Fruit fly (Drosophila melanogaster) whole organism, embryonic: ENCODE results near the gene VhaM9.7-b.

ENCODE experiments used
- Aef1 ChIP-seq: fragments of 200-800 bp; sonication (Bioruptor generic); IDR thresholded peaks from 3 replicates; pipeline ENCODE4 v1.3.6; 2022; ENCODE audit warnings: missing biosample characterization, missing genetic modification characterization
- Atf-2 ChIP-seq: fragments of 200-800 bp; sonication (Bioruptor generic); optimal IDR thresholded peaks from 2 replicates; lab custom pipeline; 2016; ENCODE audit warnings: missing biosample characterization, missing genetic modification characterization
- B-H2 ChIP-seq: fragments of 200-800 bp; sonication (Bioruptor generic); optimal IDR thresholded peaks from 2 replicates; lab custom pipeline; 2018; ENCODE audit warnings: missing biosample characterization, mild to moderate bottlenecking, missing genetic modification characterization
- BEAF-32 ChIP-seq: fragments of 200-800 bp; sonication (Bioruptor generic); optimal IDR thresholded peaks from 3 replicates; lab custom pipeline; 2017; ENCODE audit warnings: missing biosample characterization, missing genetic modification characterization, mild to moderate bottlenecking, moderate library complexity, missing genetic modification reagents
- CG10321 ChIP-seq: fragments of 200-800 bp; sonication (Bioruptor generic); IDR thresholded peaks from 2 replicates; pipeline ENCODE4 v1.3.6; 2022; ENCODE audit warnings: missing biosample characterization, missing genetic modification characterization
- CG10431 ChIP-seq: fragments of 200-800 bp; sonication (Bioruptor generic); optimal IDR thresholded peaks from 3 replicates; lab custom pipeline; 2018; ENCODE audit warnings: missing biosample characterization, mild to moderate bottlenecking, missing genetic modification characterization
- CG11398 ChIP-seq: fragments of 200-800 bp; sonication (Bioruptor generic); optimal IDR thresholded peaks from 2 replicates; lab custom pipeline; 2016; ENCODE audit warnings: missing biosample characterization, missing genetic modification characterization
- CG12236 ChIP-seq: fragments of 200-800 bp; sonication (Bioruptor generic); optimal IDR thresholded peaks from 2 replicates; lab custom pipeline; 2016; ENCODE audit warnings: missing biosample characterization, missing genetic modification characterization
- CG12391 ChIP-seq: fragments of 200-800 bp; sonication (Bioruptor generic); optimal IDR thresholded peaks from 3 replicates; lab custom pipeline; 2018; ENCODE audit warnings: missing biosample characterization, mild to moderate bottlenecking, missing genetic modification characterization, moderate library complexity
- CG13296 ChIP-seq: fragments of 200-800 bp; sonication (Bioruptor generic); optimal IDR thresholded peaks from 3 replicates; lab custom pipeline; 2018; ENCODE audit warnings: missing biosample characterization, mild to moderate bottlenecking, missing genetic modification characterization
- CG14710 ChIP-seq: fragments of 200-800 bp; sonication (Bioruptor generic); optimal IDR thresholded peaks from 3 replicates; lab custom pipeline; 2019; ENCODE audit warnings: missing biosample characterization, mild to moderate bottlenecking, missing genetic modification characterization, moderate library complexity
- CG1602 ChIP-seq: fragments of 200-800 bp; sonication (Bioruptor generic); optimal IDR thresholded peaks from 3 replicates; lab custom pipeline; 2016; ENCODE audit warnings: missing biosample characterization, missing genetic modification characterization
- CG1603 ChIP-seq: fragments of 200-800 bp; sonication (Bioruptor generic); optimal IDR thresholded peaks from 2 replicates; lab custom pipeline; 2019; ENCODE audit warnings: missing biosample characterization, mild to moderate bottlenecking, missing genetic modification characterization, moderate library complexity
- CG17361 ChIP-seq: fragments of 200-800 bp; sonication (Bioruptor generic); IDR thresholded peaks from 3 replicates; pipeline ENCODE4 v1.3.6; 2022; ENCODE audit warnings: missing biosample characterization, missing genetic modification characterization
- CG17612 ChIP-seq: fragments of 200-800 bp; sonication (Bioruptor generic); IDR thresholded peaks from 2 replicates; pipeline ENCODE4 v1.3.6; 2022; ENCODE audit warnings: missing biosample characterization, missing genetic modification characterization
- CG18262 ChIP-seq: fragments of 200-800 bp; optimal IDR thresholded peaks from 3 replicates; lab custom pipeline; 2019; ENCODE audit warnings: missing biosample characterization, mild to moderate bottlenecking, missing genetic modification characterization, moderate library complexity
- CG2199 ChIP-seq: fragments of 200-800 bp; sonication (Bioruptor generic); IDR thresholded peaks from 3 replicates; pipeline ENCODE4 v1.3.6; 2022; ENCODE audit warnings: missing biosample characterization, missing genetic modification characterization
- CG34376 ChIP-seq: fragments of 200-800 bp; sonication (Bioruptor generic); optimal IDR thresholded peaks from 2 replicates; lab custom pipeline; 2018; ENCODE audit warnings: missing biosample characterization, mild to moderate bottlenecking, missing genetic modification characterization
- CG34422 ChIP-seq: fragments of 200-800 bp; sonication (Bioruptor generic); IDR thresholded peaks from 3 replicates; pipeline ENCODE4 v1.3.6; 2022; ENCODE audit warnings: missing biosample characterization, missing genetic modification characterization
- CG4820 ChIP-seq: fragments of 200-800 bp; sonication (Bioruptor generic); optimal IDR thresholded peaks from 3 replicates; lab custom pipeline; 2016; ENCODE audit warnings: missing biosample characterization, missing genetic modification characterization
- CG4854 ChIP-seq: fragments of 200-800 bp; sonication (Bioruptor generic); optimal IDR thresholded peaks from 2 replicates; lab custom pipeline; 2016; ENCODE audit warnings: missing biosample characterization, missing genetic modification characterization, inconsistent platforms
- CG6254 ChIP-seq: fragments of 200-800 bp; sonication (Bioruptor generic); optimal IDR thresholded peaks from 3 replicates; lab custom pipeline; 2017; ENCODE audit warnings: mild to moderate bottlenecking, missing biosample characterization, missing genetic modification reagents, missing genetic modification characterization
- CG6683 ChIP-seq: fragments of 200-800 bp; sonication (Bioruptor generic); optimal IDR thresholded peaks from 2 replicates; lab custom pipeline; 2017; ENCODE audit warnings: missing biosample characterization, mild to moderate bottlenecking, missing genetic modification characterization, missing genetic modification reagents
- CG7271 ChIP-seq: fragments of 200-800 bp; sonication (Bioruptor generic); optimal IDR thresholded peaks from 2 replicates; lab custom pipeline; 2018; ENCODE audit warnings: missing biosample characterization, mild to moderate bottlenecking, missing genetic modification characterization, moderate library complexity
- CG7928 ChIP-seq: fragments of 200-800 bp; sonication (Bioruptor generic); optimal IDR thresholded peaks from 2 replicates; lab custom pipeline; 2017; ENCODE audit warnings: missing biosample characterization, mild to moderate bottlenecking, missing genetic modification characterization
- CG7963 ChIP-seq: fragments of 200-800 bp; sonication (Bioruptor generic); IDR thresholded peaks from 3 replicates; pipeline ENCODE4 v1.3.6; 2022; ENCODE audit warnings: missing biosample characterization, missing genetic modification characterization; ENCODE audit not compliant: partially characterized antibody
- CG7987 ChIP-seq: fragments of 200-800 bp; sonication (Bioruptor generic); optimal IDR thresholded peaks from 2 replicates; lab custom pipeline; 2018; ENCODE audit warnings: missing biosample characterization, mild to moderate bottlenecking, missing genetic modification characterization, moderate library complexity
- CG8089 ChIP-seq: fragments of 200-800 bp; sonication (Bioruptor generic); optimal IDR thresholded peaks from 3 replicates; lab custom pipeline; 2016; ENCODE audit warnings: missing biosample characterization, missing genetic modification characterization
- CG8359 ChIP-seq: fragments of 200-800 bp; sonication (Bioruptor generic); optimal IDR thresholded peaks from 2 replicates; lab custom pipeline; 2017; ENCODE audit warnings: missing biosample characterization, mild to moderate bottlenecking, missing genetic modification characterization, borderline replicate concordance
- CG8924 ChIP-seq: fragments of 200-800 bp; optimal IDR thresholded peaks from 3 replicates; lab custom pipeline; 2019; ENCODE audit warnings: missing biosample characterization, mild to moderate bottlenecking, missing genetic modification characterization, moderate library complexity
- Dbx ChIP-seq: fragments of 200-800 bp; sonication (Bioruptor generic); IDR thresholded peaks from 3 replicates; pipeline ENCODE4 v1.3.6; 2022; ENCODE audit warnings: missing biosample characterization, missing genetic modification characterization
- Dip2 ChIP-seq: fragments of 200-800 bp; sonication (Bioruptor generic); IDR thresholded peaks from 2 replicates; pipeline ENCODE4 v1.3.6; 2022; ENCODE audit warnings: missing biosample characterization, missing genetic modification characterization
- Ets65A ChIP-seq: fragments of 200-800 bp; sonication (Bioruptor generic); peaks from one replicate; lab custom pipeline; 2016; ENCODE audit warnings: missing biosample characterization, missing genetic modification characterization
- Gsc ChIP-seq: fragments of 200-800 bp; sonication (Bioruptor generic); IDR thresholded peaks from 2 replicates; pipeline ENCODE4 v1.3.6; 2022; ENCODE audit warnings: missing biosample characterization, missing genetic modification characterization
- Poxn ChIP-seq: fragments of 200-800 bp; sonication (Bioruptor generic); IDR thresholded peaks from 2 replicates; pipeline ENCODE4 v1.3.6; 2022; ENCODE audit warnings: missing biosample characterization, missing genetic modification characterization
- Rfx ChIP-seq: fragments of 200-800 bp; sonication (Bioruptor generic); IDR thresholded peaks from 2 replicates; pipeline ENCODE4 v1.3.6; 2022; ENCODE audit warnings: missing biosample characterization, missing genetic modification characterization
- Sox100B ChIP-seq: fragments of 200-800 bp; sonication (Bioruptor generic); optimal IDR thresholded peaks from 3 replicates; lab custom pipeline; 2018; ENCODE audit warnings: missing biosample characterization, mild to moderate bottlenecking, missing genetic modification characterization
- Stat92E ChIP-seq, 3 experiments: fragments of >200 bp in 2 of 3; fragments of 200-800 bp in 1 of 3; sonication (Bioruptor generic) in 1 of 3; optimal IDR thresholded peaks; 2 replicates each; lab custom pipeline; 2017 to 2019; ENCODE audit warnings: missing biosample characterization in 3 of 3, missing genetic modification characterization in 3 of 3, mild to moderate bottlenecking in 1 of 3, moderate library complexity in 1 of 3
- ap ChIP-seq: fragments of 200-800 bp; sonication (Bioruptor generic); IDR thresholded peaks from 2 replicates; pipeline ENCODE4 v1.3.6; 2022; ENCODE audit warnings: missing biosample characterization, missing genetic modification characterization
- cad ChIP-seq: fragments of >200 bp; optimal IDR thresholded peaks from 2 replicates; lab custom pipeline; 2017; ENCODE audit warnings: missing biosample characterization, missing genetic modification characterization
- esg ChIP-seq: fragments of 200-800 bp; sonication (Bioruptor generic); conservative IDR thresholded peaks from 2 replicates; pipeline ENCODE4 v1.3.6; 2022; ENCODE audit warnings: missing biosample characterization, missing genetic modification characterization
- gem ChIP-seq: fragments of 200-800 bp; sonication (Bioruptor generic); optimal IDR thresholded peaks from 2 replicates; lab custom pipeline; 2019; ENCODE audit warnings: missing biosample characterization, mild to moderate bottlenecking, missing genetic modification characterization, moderate library complexity
- lab ChIP-seq: fragments of 200-800 bp; sonication (Bioruptor generic); optimal IDR thresholded peaks from 3 replicates; lab custom pipeline; 2017; ENCODE audit warnings: missing biosample characterization, missing genetic modification characterization, mild to moderate bottlenecking, moderate library complexity, missing genetic modification reagents
- lilli ChIP-seq: fragments of 200-800 bp; sonication (Bioruptor generic); optimal IDR thresholded peaks from 3 replicates; lab custom pipeline; 2016; ENCODE audit warnings: missing biosample characterization, missing genetic modification characterization
- luna ChIP-seq: fragments of 200-800 bp; sonication (Bioruptor generic); optimal IDR thresholded peaks from 2 replicates; lab custom pipeline; 2016; ENCODE audit warnings: missing biosample characterization, missing genetic modification characterization
- nerfin-1 ChIP-seq: fragments of 200-800 bp; sonication (Bioruptor generic); optimal IDR thresholded peaks from 3 replicates; lab custom pipeline; 2019; ENCODE audit warnings: missing biosample characterization, mild to moderate bottlenecking, missing genetic modification characterization, moderate library complexity
- pb ChIP-seq: fragments of 200-800 bp; sonication (Bioruptor generic); optimal IDR thresholded peaks from 3 replicates; lab custom pipeline; 2016; ENCODE audit warnings: missing biosample characterization, missing genetic modification characterization
- pfk ChIP-seq: fragments of 200-800 bp; sonication (Bioruptor generic); optimal IDR thresholded peaks from 2 replicates; lab custom pipeline; 2018; ENCODE audit warnings: missing biosample characterization, mild to moderate bottlenecking, missing genetic modification characterization, moderate library complexity
- trem ChIP-seq: fragments of 200-800 bp; optimal IDR thresholded peaks from 3 replicates; lab custom pipeline; 2019; ENCODE audit warnings: missing biosample characterization, mild to moderate bottlenecking, missing genetic modification characterization, moderate library complexity
- vvl ChIP-seq: fragments of 200-800 bp; sonication (Bioruptor generic); IDR thresholded peaks from 2 replicates; pipeline ENCODE4 v1.3.6; 2022; ENCODE audit warnings: missing biosample characterization, missing genetic modification characterization

VhaM9.7-b gene

dm6 chr3L:21533270-21533948, 6.3 kb upstream of the VhaM9.7-b start, which contains the start of gene Mkrn1:
Gene Mkrn1, minus strand, starts transcription at chr3L:21533713.
- TF ChIP-seq Aef1 (GFP tag; lab: Robert Waterston, UW) (no peak), CG12391 (no peak), CG7928 (GFP tag; lab: Kevin White, UChicago) (no peak), CG2199 (GFP tag; lab: Robert Waterston, UW) (no peak), CG12236 (GFP tag; lab: Kevin White, UChicago) (no peak), CG34422 (no peak), Ets65A (peak; percentile 34), vvl (GFP tag; lab: Robert Waterston, UW) (no peak), Stat92E (GFP tag; optimal IDR thresholded peaks at IDR 0.05; lab: Kevin White, UChicago) (peak in 1 of 3 experiments; percentile 58), lilli (GFP tag; lab: Kevin White, UChicago) (no peak), CG11398 (GFP tag; lab: Kevin White, UChicago) (no peak), CG7271 (tag; lab: Kevin White, UChicago) (no peak), gem (tag; lab: Kevin White, UChicago) (no peak), lab (GFP tag; lab: Kevin White, UChicago) (no peak), esg (GFP tag; lab: Robert Waterston, UW) (no peak), Poxn (GFP tag; lab: Robert Waterston, UW) (no peak), BEAF-32 (peak; percentile 53), CG7963 (peak; percentile 90), CG14710 (tag; lab: Kevin White, UChicago) (peak; percentile 44), CG13296 (GFP tag; lab: Kevin White, UChicago) (no peak), Dbx (GFP tag; lab: Robert Waterston, UW) (no peak), CG1603 (tag; lab: Kevin White, UChicago) (peak; percentile 94), B-H2 (GFP tag; lab: Kevin White, UChicago) (no peak), CG7987 (GFP tag; lab: Kevin White, UChicago) (no peak), CG18262 (tag; lab: Kevin White, UChicago) (no peak), CG10431 (GFP tag; lab: Kevin White, UChicago) (peak; percentile 2), CG8089 (GFP tag; lab: Kevin White, UChicago) (no peak), luna (GFP tag; lab: Kevin White, UChicago) (no peak), Gsc (GFP tag; lab: Robert Waterston, UW) (no peak), cad (GFP tag; lab: Kevin White, UChicago) (no peak), trem (tag; lab: Kevin White, UChicago) (peak; percentile 53), CG1602 (no peak), Sox100B (GFP tag; lab: Kevin White, UChicago) (no peak), Atf-2 (GFP tag; lab: Kevin White, UChicago) (no peak), CG4820 (GFP tag; lab: Kevin White, UChicago) (no peak), CG17612 (GFP tag; lab: Robert Waterston, UW) (no peak), CG8924 (tag; lab: Kevin White, UChicago) (no peak), CG6683 (GFP tag; lab: Kevin White, UChicago) (no peak), pfk (GFP tag; lab: Kevin White, UChicago) (peak; percentile 94), Dip2 (no peak), ap (GFP tag; lab: Robert Waterston, UW) (no peak), nerfin-1 (tag; lab: Kevin White, UChicago) (peak; percentile 89), CG10321 (GFP tag; lab: Robert Waterston, UW) (no peak), CG34376 (GFP tag; lab: Kevin White, UChicago) (peak; percentile 5), CG4854 (GFP tag; lab: Kevin White, UChicago) (no peak), CG17361 (GFP tag; lab: Robert Waterston, UW) (no peak; the same call in 2 of the 3 replicates), Rfx (GFP tag; lab: Robert Waterston, UW) (no peak), pb (GFP tag; lab: Kevin White, UChicago) (no peak), CG6254 (GFP tag; lab: Kevin White, UChicago) (no peak), CG8359 (GFP tag; lab: Kevin White, UChicago) (no peak)
